Worm (Caenorhabditis elegans): ENCODE data around the gene cal-1.

DNA sequence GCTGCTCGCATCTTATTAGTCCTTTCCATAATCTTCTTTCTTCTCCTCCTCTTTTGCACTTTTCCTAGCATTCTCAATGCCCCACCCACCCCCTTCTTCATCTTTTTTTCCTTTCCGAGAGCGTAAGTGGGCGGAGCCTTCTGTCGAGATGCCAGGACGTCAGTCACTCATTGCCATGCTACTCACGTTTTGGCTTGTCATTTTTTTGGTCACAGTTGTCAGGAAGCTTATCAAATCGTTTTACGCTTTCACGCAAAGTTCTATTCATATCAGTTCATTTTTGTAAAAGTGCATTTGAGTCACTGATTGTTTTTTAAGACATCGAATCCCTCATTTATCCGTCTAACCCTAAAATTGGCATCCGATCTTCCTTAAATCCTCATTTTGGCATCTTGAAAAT is 23.0 kb upstream of the cal-1 start:
- TF ChIP-seq elt-1 (tag; optimal IDR thresholded peaks at IDR 0.05) = no peak
- no peak for TF ChIP-seq ztf-11 (tag; optimal IDR thresholded peaks at IDR 0.05)
- TF ChIP-seq unc-62 (GFP tag; optimal IDR thresholded peaks at IDR 0.05) = peak; percentile 88
- no peak for TF ChIP-seq ceh-82 (tag; optimal IDR thresholded peaks at IDR 0.05)

Measured in whole organism, L3 larva.